Worm (Caenorhabditis elegans): ENCODE data around the gene K06H7.1.
A peak's percentile ranks its signal among the peaks of the same experiment; 100 is the strongest.

K06H7.1 gene

DNA sequence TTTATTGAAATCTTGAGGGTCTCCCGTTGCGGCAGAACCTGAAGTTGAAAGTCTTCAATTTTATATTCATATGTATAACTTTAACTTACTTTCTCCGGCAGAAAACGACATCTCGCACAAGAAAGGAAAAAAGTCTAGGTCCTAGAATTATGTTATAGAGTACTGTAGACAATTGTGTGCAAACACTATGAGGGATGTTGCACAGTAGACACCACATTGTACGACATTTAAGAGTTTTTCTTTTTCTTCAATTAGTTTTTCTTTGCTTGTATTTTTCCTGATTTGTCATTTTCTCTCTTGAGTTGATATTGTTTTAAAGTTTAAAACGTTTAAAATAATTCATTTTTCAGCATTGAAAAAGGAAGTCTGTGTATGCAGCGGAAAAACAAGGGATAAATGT is 13.8 kb upstream of the K06H7.1 start, which contains the start of the genes K06H7.7 and grp-1 (continued):
- TF ChIP-seq nhr-11 (tag; optimal IDR thresholded peaks at IDR 0.05), result no peak
- TF ChIP-seq skn-1 (tag; optimal IDR thresholded peaks at IDR 0.05), result peak; percentile 64
- peak; percentile 13 for TF ChIP-seq unc-86 (tag; optimal IDR thresholded peaks at IDR 0.05)
- TF ChIP-seq unc-98 (GFP tag; IDR thresholded peaks at IDR 0.05), result no peak
- peak in 1 of 6 experiments; percentile 43 for TF ChIP-seq elt-3 (tag; optimal IDR thresholded peaks at IDR 0.05)
- peak; percentile 56 for TF ChIP-seq xbp-1 (tag; optimal IDR thresholded peaks at IDR 0.05)
- TF ChIP-seq swsn-7 (tag; optimal IDR thresholded peaks at IDR 0.05), result peak; percentile 53
- TF ChIP-seq nhr-19 (GFP tag; conservative IDR thresholded peaks at IDR 0.05), result peak; percentile 40; the same call in 1 of the 2 replicates
- TF ChIP-seq C16A3.4 (tag; optimal IDR thresholded peaks at IDR 0.05), result peak; percentile 36
- no peak for TF ChIP-seq nhr-84 (tag; optimal IDR thresholded peaks at IDR 0.05)
- peak; percentile 19 for TF ChIP-seq jun-1 (tag; optimal IDR thresholded peaks at IDR 0.05)
- peak; percentile 93 for TF ChIP-seq F16B12.6 (tag; optimal IDR thresholded peaks at IDR 0.05)
- no peak for TF ChIP-seq ceh-88 (GFP tag; IDR thresholded peaks at IDR 0.05)
- TF ChIP-seq egl-27 (tag; optimal IDR thresholded peaks at IDR 0.05), result no peak
- TF ChIP-seq hlh-4 (tag; optimal IDR thresholded peaks at IDR 0.05), result no peak
- peak; percentile 22 for TF ChIP-seq blmp-1 (tag; optimal IDR thresholded peaks at IDR 0.05)
- peak; percentile 67 to 77 (median 76) for TF ChIP-seq dpl-1 (GFP tag; optimal IDR thresholded peaks at IDR 0.05)
- peak; percentile 44 for TF ChIP-seq isw-1 (GFP tag; IDR thresholded peaks at IDR 0.05)
- no peak for TF ChIP-seq nhr-237 (tag; optimal IDR thresholded peaks at IDR 0.05)
- peak; percentile 74 to 79 for TF ChIP-seq efl-1 (optimal IDR thresholded peaks at IDR 0.05)
- peak; percentile 76 to 97 for TF ChIP-seq efl-1 (GFP tag; optimal IDR thresholded peaks at IDR 0.05 in 1 of 2)
- no peak for TF ChIP-seq irx-1 (tag; optimal IDR thresholded peaks at IDR 0.05)
- peak; percentile 42 for TF ChIP-seq nhr-90 (tag; optimal IDR thresholded peaks at IDR 0.05; ENCODE audit: poor library complexity)
- no peak for TF ChIP-seq mdl-1 (tag; optimal IDR thresholded peaks at IDR 0.05)
- TF ChIP-seq ztf-11 (tag; optimal IDR thresholded peaks at IDR 0.05), result no peak
- TF ChIP-seq ceh-82 (tag; optimal IDR thresholded peaks at IDR 0.05), result peak; percentile 37 to 52 (median 40)
- TF ChIP-seq lin-39 (tag; optimal IDR thresholded peaks at IDR 0.05), result no peak
- peak; percentile 70 for TF ChIP-seq aly-2 (tag; optimal IDR thresholded peaks at IDR 0.05)
- no peak for TF ChIP-seq nhr-12 (tag; optimal IDR thresholded peaks at IDR 0.05)
- no peak for TF ChIP-seq unc-130 (tag; optimal IDR thresholded peaks at IDR 0.05)
- TF ChIP-seq unc-30 (tag; optimal IDR thresholded peaks at IDR 0.05), result no peak
- no peak for TF ChIP-seq lin-14 (GFP tag; optimal IDR thresholded peaks at IDR 0.05)
- peak; percentile 22 for TF ChIP-seq C04F5.9 (tag; optimal IDR thresholded peaks at IDR 0.05)
- peak; percentile 52 for TF ChIP-seq tbx-2 (tag; optimal IDR thresholded peaks at IDR 0.05)
- no peak for TF ChIP-seq elt-2 (tag; optimal IDR thresholded peaks at IDR 0.05)
- no peak for TF ChIP-seq nhr-76 (tag; optimal IDR thresholded peaks at IDR 0.05)
- TF ChIP-seq ztf-4 (tag; optimal IDR thresholded peaks at IDR 0.05), result no peak
- no peak for TF ChIP-seq vab-15 (tag; optimal IDR thresholded peaks at IDR 0.05)
- TF ChIP-seq nhr-71 (tag; optimal IDR thresholded peaks at IDR 0.05), result peak; percentile 73
- TF ChIP-seq ets-5 (GFP tag; IDR thresholded peaks at IDR 0.05), result no peak
- no peak for TF ChIP-seq alr-1 (tag; optimal IDR thresholded peaks at IDR 0.05; ENCODE audit: borderline replicate concordance)
- peak; percentile 38 for TF ChIP-seq fkh-8 (tag; optimal IDR thresholded peaks at IDR 0.05)
- TF ChIP-seq ceh-90 (tag; optimal IDR thresholded peaks at IDR 0.05), result no peak
- TF ChIP-seq lin-15B (tag; optimal IDR thresholded peaks at IDR 0.05), result no peak
- TF ChIP-seq snpc-4 (tag; optimal IDR thresholded peaks at IDR 0.05), result peak; percentile 9
- no peak for TF ChIP-seq pqm-1 (tag; optimal IDR thresholded peaks at IDR 0.05)
- peak; percentile 85 for TF ChIP-seq mep-1 (tag; optimal IDR thresholded peaks at IDR 0.05)
- no peak for TF ChIP-seq ces-1 (GFP tag; optimal IDR thresholded peaks at IDR 0.05)
- TF ChIP-seq nhr-77 (tag; optimal IDR thresholded peaks at IDR 0.05), result no peak
- peak; percentile 28 for TF ChIP-seq lin-13 (GFP tag; optimal IDR thresholded peaks at IDR 0.05)
- no peak for TF ChIP-seq pag-3 (tag; optimal IDR thresholded peaks at IDR 0.05; ENCODE audit: borderline replicate concordance, insufficient read depth)
- TF ChIP-seq lsy-2 (tag; optimal IDR thresholded peaks at IDR 0.05), result peak; percentile 99
- no peak for TF ChIP-seq ceh-8 (GFP tag; optimal IDR thresholded peaks at IDR 0.05)
- TF ChIP-seq sup-37 (GFP tag; optimal IDR thresholded peaks at IDR 0.05), result no peak

All from whole organism, L1 larva.